Fruit fly (Drosophila melanogaster) Kc167 (cell line): Measurements from ENCODE around the gene CG17141.

Source experiments
- Sin3A ChIP-seq: fragments of >200 bp; optimal IDR thresholded peaks from 2 replicates; lab custom pipeline; 2018; ENCODE audit warnings: missing external identifiers
- ttk ChIP-seq: sonication (Bioruptor generic); optimal IDR thresholded peaks from 2 replicates; lab custom pipeline; 2017; ENCODE audit warnings: missing external identifiers

DNA sequence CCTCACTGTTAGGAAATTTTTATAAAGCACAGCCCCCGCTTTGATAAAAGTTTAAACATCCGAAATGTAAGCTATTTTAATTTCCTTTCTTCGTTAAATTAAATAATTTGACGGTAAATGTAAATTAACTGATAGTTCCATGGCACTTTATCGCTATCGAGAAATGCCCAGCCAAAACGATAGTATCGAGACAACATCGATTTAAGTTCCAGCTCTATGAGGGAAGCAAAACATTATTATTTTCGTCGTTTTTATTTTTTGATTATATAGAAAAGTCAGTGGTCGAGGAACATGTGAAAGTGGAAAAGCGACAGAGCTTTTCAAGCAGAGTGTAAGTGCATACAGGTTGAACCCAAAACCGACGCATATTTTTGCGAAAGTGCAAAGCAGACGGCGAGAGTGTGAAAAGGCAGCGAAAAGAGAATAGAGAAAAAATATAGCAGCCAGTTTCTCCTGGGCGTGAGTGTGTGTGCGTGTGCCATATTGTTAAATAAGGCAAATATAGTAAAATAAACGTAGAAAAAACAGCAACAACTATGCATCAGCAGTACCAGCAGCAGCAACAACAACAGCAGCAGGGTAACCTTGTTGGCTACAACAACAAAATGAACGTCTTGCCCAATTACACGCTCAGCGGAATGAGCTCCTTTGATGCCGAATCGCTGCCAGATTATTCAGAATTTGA, 20.5 kb downstream of the CG17141 start, which contains the start of gene CG45049:
- TF ChIP-seq Sin3A (lab: Kevin White, UChicago) (no peak), ttk (lab: Kevin White, UChicago) (no peak)
